Worm (Caenorhabditis elegans) whole organism, dauer: ENCODE measurements around the gene Y48C3A.14.

Experiments used
- unc-62 ChIP-seq: sonication (generic microtip); optimal IDR thresholded peaks from 2 replicates; lab custom pipeline; 2017; ENCODE audit warnings: missing biosample characterization, missing genetic modification reagents, missing genetic modification characterization

The Y48C3A.14 gene

DNA sequence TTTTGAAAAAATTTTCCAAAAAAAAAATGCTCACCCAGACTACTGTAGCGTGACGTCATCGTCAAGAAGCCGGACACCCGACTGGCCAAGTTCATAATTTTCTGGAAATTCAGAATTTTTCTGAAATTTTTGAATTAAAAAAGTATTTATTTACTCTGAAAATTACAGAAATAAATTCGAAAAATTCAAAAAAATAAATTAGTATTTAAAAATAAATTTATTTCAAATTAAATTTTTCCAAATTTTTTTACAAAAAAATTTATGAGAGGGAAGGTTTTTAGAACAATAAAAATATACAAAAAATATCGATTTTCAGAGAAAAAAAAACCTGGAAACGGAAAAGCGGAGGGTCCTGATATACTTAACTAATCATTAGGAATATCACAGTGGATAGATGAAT lies 47.2 kb downstream of the Y48C3A.14 start, which contains the start of gene Y48E1C.4:
Y48E1C.4 (minus strand) TSS at position 101 of the 400 bp plus-strand sequence.
- TF ChIP-seq unc-62 = no peak

DNA sequence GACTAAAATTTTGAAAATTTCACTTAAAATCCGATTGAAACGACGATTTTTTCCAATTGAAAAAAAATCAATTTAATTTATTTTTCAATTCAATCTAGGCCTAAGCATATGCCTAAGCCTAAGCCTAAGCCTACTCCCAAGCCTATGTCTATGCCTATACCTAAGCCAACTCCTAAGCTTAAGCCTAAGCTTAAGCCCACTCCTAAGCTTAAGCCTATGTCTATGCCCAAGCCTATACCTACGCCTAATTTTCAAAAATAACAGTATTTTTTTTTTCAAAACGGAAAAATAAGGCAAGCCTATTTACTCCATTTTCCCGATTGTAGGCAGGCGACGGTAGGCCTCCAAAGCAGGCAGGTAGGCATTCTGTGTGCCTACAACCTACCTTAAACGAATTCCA lies 54.7 kb downstream of the Y48C3A.14 start:
- no peak for TF ChIP-seq unc-62

DNA sequence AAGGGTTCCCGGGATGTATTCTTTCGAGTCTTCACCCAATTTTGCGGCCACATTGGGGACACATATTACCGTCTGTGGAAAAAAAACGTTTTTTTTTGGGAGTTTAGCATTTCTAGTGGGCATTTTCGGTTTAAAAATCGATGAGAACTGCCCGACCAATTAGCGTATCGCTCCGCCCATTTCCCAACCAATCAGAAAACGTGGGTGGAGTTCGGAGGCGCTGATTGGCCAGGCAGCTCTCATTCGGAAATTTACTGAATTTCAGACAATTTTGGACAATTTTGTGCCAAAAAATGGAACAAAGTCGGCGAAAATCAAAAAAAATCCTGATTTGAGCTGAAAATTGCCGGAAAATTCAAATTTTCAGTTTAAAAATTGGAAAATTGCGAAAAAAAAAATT lies 57.0 kb downstream of the Y48C3A.14 start:
- TF ChIP-seq unc-62 = no peak

DNA sequence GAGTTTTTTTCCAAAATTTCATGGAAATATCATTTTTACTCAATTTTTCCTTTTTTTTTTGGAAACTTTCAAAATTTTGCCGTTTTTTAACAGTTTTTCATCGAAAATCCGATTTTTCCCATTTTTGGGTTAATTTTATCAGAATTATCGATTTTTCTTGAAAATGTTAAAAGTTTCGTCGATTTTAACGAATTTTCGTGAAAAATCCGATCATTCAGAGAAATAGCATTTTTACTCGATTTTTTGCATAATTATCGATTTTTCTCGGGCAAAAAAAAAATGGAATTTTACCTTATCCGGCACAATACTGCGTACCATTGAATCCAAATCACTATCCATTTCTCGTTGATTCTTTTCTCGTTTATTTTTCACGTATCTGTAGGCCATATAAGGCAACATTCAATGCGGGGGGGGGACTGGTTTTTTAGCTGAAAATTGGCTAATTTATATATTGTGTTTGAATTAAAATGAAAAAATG lies 57.6 kb downstream of the Y48C3A.14 start, which contains the start of gene tbc-14:
tbc-14 (minus strand) TSS at position 428 of the 478 bp plus-strand sequence.
- TF ChIP-seq unc-62 = no peak

DNA sequence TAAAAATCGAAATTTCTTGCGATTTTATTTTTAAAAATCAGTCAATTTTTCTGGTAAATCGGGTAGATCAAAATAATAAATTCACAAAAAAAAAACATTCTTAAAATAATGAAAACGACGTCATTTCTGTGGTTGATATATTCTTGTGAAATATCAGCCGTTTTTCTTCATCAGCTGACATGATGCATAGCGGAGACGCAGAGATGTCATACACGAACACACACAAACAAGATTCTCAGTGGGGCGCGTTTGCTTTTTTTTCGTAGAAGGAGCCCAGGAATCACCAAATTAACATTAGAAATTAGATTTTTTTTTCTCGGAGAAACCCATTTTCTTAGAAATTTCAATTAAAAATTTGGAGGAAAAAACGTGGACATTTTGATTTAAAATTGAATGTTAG lies 58.1 kb downstream of the Y48C3A.14 start:
- no peak for TF ChIP-seq unc-62

DNA sequence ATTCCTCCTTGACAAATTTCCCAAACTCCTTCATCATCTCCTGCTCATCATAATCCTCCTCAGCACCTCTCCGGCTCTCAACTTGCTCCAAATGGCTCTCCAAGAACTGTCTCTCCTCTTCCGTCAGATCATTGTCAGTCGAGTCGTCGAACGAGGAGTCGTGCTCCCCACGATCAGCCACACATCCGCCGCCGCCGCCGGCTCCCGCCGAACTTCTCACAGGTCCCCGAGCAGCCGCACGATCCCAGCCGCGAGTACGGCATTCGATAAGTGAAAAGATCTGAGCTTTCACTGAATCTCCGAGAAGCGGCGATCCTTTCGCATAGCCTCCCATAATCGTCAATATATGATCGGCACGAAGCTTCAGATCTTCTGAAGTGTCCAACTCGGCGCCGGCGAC lies 61.8 kb downstream of the Y48C3A.14 start:
- TF ChIP-seq unc-62 = no peak
